Fruit fly (Drosophila melanogaster) whole organism: ENCODE data around the gene HP4.

Source experiments
- CG8478 ChIP-seq: fragments of >200 bp; optimal IDR thresholded peaks from 2 replicates; lab custom pipeline; 2018; ENCODE audit warnings: inconsistent platforms
- Dll ChIP-seq: fragments of >200 bp; optimal IDR thresholded peaks from 2 replicates; lab custom pipeline; 2017
- EcR ChIP-seq, 2 experiments: fragments of >200 bp; optimal IDR thresholded peaks; 2 replicates each; lab custom pipeline; 2017; ENCODE audit warnings: missing biosample characterization in 2 of 2, missing genetic modification characterization in 2 of 2, missing genetic modification reagents in 2 of 2
- pan ChIP-seq: fragments of >200 bp; optimal IDR thresholded peaks from 2 replicates; lab custom pipeline; 2017
- psq ChIP-seq: fragments of >200 bp; optimal IDR thresholded peaks from 2 replicates; lab custom pipeline; 2017
- usp ChIP-seq: fragments of >200 bp; optimal IDR thresholded peaks from 2 replicates; lab custom pipeline; 2017; ENCODE audit warnings: missing biosample characterization, missing genetic modification characterization, mixed read lengths

HP4 gene

DNA sequence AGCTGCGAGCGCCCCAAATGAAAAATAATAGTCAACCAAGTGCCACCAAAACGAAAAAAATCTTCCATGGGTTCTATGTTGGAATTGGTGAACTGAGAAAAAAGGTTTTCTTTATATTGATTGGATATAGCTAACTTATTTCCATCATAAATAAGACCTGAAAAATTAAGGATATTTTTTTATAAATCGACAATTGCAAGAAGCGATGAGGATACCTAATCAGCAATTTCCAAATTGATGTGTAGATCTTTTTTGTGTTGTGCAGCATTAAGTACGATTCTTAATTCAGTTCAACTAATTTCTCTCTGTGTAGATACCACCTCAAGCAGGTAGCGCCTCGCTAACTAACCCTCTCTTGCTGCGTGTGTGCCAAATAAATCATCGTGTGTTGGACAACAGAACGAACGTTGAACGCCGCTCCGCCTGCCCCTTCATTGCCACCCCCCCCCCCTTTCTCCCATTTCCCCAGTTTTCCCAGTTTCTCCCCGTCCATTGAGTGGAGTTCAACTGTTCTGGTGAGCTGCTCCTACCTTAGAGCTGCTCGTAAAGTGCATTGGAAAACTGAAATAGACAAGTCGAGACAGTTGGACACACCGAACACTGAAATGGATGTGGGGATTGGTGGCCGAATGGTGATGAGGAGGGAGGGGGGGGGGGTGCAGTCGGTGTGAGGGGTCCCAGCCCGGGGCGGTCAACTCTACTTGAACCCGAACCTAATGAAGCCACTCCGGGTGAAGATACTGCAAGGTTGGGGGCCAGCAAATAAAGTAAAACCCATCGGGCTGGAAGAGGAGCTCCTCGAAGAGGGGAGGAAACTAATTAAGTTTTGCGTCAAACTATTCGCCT, 13.1 kb upstream of the HP4 start:
- TF ChIP-seq EcR (GFP tag; optimal IDR thresholded peaks at IDR 0.05; lab: Kevin White, UChicago), result no peak
- no peak for TF ChIP-seq psq
- TF ChIP-seq usp (GFP tag; lab: Kevin White, UChicago), result no peak
- TF ChIP-seq pan (lab: Kevin White, UChicago), result no peak
- no peak for TF ChIP-seq CG8478 (lab: Kevin White, UChicago)
- TF ChIP-seq Dll (lab: Kevin White, UChicago), result no peak

DNA sequence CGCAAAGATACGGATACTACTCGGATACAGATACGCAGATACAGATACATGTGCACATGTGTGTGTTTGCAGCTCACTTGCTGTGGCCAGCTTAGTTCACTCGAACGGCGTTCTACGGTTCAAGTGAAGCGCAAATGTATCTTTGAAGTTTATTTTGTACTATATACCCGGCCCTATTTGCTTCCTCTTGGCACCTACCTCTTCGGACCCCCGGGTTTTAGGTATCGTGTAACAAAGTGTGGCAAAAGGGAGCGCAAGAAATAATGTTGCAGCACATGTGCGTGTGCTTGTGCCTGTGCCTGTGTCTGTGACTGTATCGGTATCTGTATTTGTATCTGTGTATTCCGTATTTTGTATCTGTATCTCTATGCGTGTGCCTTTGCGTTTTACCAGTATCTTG, 12.4 kb upstream of the HP4 start:
- TF ChIP-seq usp (GFP tag; lab: Kevin White, UChicago) (no peak), CG8478 (lab: Kevin White, UChicago) (no peak), pan (lab: Kevin White, UChicago) (no peak), psq (no peak), EcR (GFP tag; optimal IDR thresholded peaks at IDR 0.05; lab: Kevin White, UChicago) (no peak), Dll (lab: Kevin White, UChicago) (no peak)

DNA sequence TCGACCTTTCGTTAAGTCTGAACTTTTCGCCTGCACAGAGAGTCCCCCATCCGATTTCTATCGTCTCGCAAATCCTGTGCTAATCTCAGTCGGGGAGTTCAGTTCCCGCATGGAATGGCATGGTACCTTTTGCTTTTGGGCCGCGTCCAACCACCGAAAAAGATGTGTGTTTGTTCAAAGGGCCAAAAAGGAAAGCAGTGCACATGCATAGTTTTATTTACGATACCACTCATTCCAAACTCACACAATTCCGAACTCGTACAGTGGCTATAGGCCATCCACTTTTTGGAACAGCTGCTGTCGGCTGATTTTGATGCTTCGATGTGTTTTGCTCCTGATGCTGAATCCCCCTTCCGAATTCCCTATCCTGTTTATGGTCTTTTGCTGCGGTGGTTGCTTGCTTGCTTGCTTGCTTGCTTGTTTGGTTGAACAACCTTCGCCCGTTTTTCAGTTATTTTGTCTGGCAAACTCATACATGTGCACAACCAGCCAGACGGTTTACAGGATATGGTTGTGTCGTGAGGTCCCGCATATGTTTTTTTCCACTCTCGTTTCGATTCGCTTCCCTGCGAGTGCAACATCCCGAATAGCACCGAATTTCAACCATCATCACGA, 8.8 kb upstream of the HP4 start:
- TF ChIP-seq usp (GFP tag; lab: Kevin White, UChicago) (no peak), pan (lab: Kevin White, UChicago) (no peak)

DNA sequence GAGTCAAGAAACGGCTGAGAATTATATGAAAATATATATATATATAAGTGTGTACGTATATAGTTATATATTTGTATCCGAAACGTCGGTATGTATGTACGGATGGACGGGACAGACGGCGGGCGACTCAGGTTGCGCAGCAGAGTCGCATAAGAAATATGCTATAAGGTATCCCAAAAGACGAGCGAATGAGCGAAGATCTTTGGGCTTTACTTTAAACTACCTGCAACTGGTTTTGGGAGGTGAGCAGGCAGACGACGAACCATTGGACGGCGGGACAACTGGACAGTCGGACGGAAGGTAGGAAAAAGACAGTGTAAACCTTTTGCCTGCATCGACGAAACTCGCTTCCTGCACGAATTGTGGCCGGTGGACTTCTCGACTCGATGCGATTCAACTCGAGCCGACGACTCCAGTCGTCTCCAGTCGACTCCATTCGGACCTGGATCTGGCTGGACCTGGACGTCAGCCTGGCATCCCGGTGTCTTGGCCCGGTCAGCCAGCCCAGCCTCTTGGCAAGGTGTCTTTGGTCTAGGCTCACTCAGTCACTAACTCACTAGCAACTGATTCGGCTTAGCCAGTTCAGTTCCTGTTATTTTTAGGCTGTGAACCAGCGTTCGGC, 7.8 kb upstream of the HP4 start:
- TF ChIP-seq usp (GFP tag; lab: Kevin White, UChicago), result no peak
- TF ChIP-seq CG8478 (lab: Kevin White, UChicago), result no peak
- TF ChIP-seq pan (lab: Kevin White, UChicago), result no peak
- TF ChIP-seq Dll (lab: Kevin White, UChicago), result no peak
- no peak for TF ChIP-seq EcR (GFP tag; optimal IDR thresholded peaks at IDR 0.05; lab: Kevin White, UChicago)
- no peak for TF ChIP-seq psq

DNA sequence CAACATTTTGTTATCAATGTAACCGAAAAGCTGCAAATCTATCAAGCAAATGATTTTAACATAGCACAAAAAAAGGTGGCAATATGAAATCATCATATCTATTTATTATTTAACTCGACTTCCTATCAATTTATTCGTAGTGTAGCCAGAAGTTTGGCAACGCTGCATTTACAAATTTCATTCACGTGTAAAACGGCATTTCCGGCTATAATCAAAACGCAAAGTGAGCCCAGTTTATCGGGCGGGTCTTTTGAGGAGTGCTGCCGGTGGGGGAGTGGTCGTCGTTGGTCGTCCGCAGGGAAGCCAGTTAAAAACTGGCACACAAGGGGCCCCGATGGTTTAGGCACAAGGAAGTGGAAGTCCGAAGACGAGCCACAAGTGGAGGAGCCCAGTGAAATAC, 6.0 kb upstream of the HP4 start:
- TF ChIP-seq pan (lab: Kevin White, UChicago) (no peak), psq (no peak), CG8478 (lab: Kevin White, UChicago) (no peak), Dll (lab: Kevin White, UChicago) (no peak), usp (GFP tag; lab: Kevin White, UChicago) (no peak), EcR (GFP tag; optimal IDR thresholded peaks at IDR 0.05; lab: Kevin White, UChicago) (no peak)

DNA sequence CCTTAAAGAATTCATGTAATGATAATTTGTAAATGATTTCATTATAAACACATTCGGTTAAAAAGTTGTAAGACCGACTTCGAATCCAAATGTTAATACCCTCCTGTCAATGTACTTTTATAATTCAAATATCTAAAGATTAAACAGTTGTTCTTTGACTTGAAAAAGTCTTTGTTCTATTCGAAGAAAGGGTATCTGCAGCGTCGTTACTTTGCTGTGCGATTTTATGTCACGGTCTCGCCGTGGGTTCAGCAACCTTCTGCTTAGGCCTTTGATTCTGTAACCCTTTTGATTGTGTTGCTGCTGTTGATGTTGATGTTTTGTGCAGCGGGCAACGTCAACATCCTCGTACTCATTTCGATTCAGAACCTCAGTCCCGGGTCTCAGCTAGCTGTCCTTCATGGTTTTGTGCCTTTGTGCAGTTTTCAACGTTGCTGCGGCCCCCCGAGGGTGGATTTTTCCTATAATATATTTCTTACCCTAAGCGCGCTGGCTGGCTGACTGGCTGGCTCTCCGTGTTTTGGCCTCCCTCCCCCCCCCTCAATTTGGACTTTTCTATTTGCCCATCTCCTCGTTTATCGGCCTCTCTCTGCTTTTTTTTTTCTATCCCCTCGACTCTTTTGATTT, 5.4 kb upstream of the HP4 start:
- no peak for TF ChIP-seq Dll (lab: Kevin White, UChicago)
- no peak for TF ChIP-seq EcR (GFP tag; optimal IDR thresholded peaks at IDR 0.05; lab: Kevin White, UChicago)
- TF ChIP-seq psq, result no peak
- TF ChIP-seq usp (GFP tag; lab: Kevin White, UChicago), result no peak
- no peak for TF ChIP-seq CG8478 (lab: Kevin White, UChicago)
- no peak for TF ChIP-seq pan (lab: Kevin White, UChicago)

DNA sequence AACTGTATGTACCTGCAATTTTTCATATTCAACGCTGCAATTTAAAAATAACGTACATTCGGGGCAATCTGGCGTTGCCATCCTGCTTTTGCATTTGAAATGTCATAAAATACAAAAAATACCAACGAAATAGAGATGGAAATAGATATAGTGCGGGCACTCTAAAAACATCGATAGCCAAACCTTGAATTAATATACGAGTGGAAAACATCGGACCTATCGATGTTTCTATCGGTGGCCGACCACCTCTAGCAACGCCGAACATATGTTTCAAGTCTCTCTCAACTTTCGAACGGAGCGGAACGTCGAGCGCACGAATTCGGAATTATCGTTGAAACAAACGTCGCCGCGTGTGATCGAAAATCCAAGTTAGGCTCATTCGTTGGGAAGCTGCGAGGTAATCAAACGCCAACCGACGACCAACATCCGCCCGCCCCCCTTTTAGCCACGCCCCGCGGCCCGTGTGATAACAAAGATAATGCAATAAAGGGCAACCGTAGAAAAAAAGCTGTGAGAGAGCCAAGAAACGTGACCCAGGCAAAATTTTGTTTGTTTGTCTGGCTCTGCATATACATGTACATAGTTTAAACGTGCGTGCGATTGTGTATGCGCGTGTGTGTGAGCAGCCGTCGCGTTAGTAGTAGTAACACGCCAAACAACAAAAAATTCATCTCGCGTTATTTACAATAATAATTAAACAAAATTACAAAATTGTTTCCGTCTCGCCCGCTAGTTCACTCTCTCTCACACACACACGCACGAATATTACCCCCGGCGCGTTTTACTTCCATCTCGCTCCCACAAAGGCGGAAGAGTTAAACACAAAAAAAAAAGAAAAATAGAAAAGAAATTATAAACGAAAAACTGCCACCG, 3.1 kb upstream of the HP4 start, which contains the start of gene nmo:
Gene nmo (plus strand): TSS at position 270 of the 873 bp plus-strand sequence.
- TF ChIP-seq CG8478 (lab: Kevin White, UChicago) (no peak), pan (lab: Kevin White, UChicago) (no peak), usp (GFP tag; lab: Kevin White, UChicago) (no peak), Dll (lab: Kevin White, UChicago) (no peak), psq (no peak), EcR (GFP tag; optimal IDR thresholded peaks at IDR 0.05; lab: Kevin White, UChicago) (no peak)

DNA sequence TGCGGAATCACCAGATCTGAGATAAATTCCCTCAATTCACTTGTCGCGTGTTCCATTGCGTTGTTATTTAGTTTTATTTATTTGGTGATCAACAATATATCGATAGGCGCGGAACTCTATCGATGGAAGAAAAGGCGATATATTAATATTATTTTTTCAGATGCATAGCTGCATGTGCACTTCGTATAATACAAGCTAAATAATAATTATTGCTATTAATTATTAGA, 2.5 kb upstream of the HP4 start, which contains the start of gene Pop4:
Gene Pop4 (minus strand): TSS at position 101 of the 227 bp plus-strand sequence.
- TF ChIP-seq CG8478 (lab: Kevin White, UChicago) (no peak), usp (GFP tag; lab: Kevin White, UChicago) (no peak), Dll (lab: Kevin White, UChicago) (no peak), pan (lab: Kevin White, UChicago) (no peak), psq (no peak), EcR (GFP tag; optimal IDR thresholded peaks at IDR 0.05; lab: Kevin White, UChicago) (no peak)

DNA sequence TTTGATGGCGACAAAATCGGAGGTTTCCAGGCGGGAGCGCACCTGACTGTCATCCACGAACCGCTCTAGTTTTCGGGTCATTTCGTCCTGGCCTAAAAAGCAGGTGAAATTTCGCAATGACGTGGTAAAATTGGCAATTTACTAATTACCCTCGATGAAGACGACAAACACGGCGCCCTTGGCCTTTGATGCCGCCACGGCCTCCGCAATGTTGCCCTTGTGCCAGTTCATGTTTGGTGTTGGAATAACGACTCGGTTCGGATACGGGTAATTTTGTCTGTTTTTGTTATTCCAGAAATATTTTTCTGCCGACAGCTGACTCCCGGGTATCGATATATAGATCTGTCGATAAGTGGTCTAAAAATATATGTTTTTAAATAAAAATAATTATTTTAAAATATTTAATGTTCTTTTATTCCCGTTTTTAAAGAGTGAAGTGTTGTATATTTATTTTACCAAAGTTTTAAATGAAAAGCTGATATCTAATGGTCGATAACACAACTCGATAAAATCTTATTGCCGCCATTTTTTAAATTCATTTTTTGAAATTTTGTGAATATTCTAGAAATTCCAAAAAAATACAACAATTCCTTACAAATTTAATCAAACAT, 1.2 kb downstream of the HP4 start, which contains the start of gene CG8042:
Gene CG8042 (minus strand): TSS at position 321 of the 611 bp plus-strand sequence.
- TF ChIP-seq EcR (GFP tag; optimal IDR thresholded peaks at IDR 0.05; lab: Kevin White, UChicago) (no peak), CG8478 (lab: Kevin White, UChicago) (no peak), psq (no peak), usp (GFP tag; lab: Kevin White, UChicago) (no peak), Dll (lab: Kevin White, UChicago) (no peak), pan (lab: Kevin White, UChicago) (no peak)

DNA sequence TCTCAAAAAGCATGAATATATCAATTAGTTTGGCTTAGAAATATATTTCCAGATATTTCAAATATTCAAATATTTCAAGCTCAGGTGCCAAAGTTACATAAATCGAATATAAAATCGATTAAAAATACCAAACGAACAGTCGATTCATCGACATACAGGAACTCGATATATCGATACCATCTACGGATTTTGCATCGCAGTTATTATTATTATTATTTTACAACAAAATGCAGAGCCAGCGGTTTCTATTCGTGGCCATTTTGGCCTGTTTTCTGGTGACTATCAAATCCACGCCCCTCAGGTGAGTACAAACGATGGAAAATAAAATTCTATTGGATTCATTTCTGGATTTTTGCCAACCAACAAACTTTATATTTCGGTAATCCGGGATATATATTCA, 5.5 kb downstream of the HP4 start, which contains the start of gene RNaseX25:
Gene RNaseX25 (plus strand): TSS at position 147 of the 400 bp plus-strand sequence.
- TF ChIP-seq EcR (GFP tag; optimal IDR thresholded peaks at IDR 0.05; lab: Kevin White, UChicago) (no peak), pan (lab: Kevin White, UChicago) (no peak), psq (no peak), Dll (lab: Kevin White, UChicago) (no peak), usp (GFP tag; lab: Kevin White, UChicago) (no peak), CG8478 (lab: Kevin White, UChicago) (no peak)
